Worm (Caenorhabditis elegans): ENCODE measurements around the gene rbr-2.
"Not testable (repeated sequence)": the region's sequence is repeated elsewhere in the genome, so short reads cannot be mapped to it uniquely, and the experiment has no call there.

The rbr-2 gene

DNA sequence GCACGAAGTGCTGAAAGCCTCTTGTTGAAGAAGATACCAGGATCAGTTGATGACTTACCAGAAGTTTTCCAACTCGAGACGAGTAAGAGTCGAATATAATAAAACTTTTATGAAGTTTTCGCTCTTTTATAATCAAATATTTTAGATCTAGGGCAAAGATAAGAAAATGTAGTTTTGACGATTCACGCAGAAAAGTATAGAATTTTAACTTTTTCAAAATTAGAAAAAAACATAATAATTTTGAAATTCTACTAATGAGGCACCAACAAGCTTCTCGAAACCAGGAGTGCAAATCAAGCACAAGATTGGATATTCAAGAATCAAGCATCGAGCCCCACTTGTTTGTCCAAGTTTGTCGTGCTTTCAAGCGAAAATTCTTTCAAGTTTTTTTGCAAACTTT, 28.9 kb downstream of the rbr-2 start, which contains the start of gene Y69E1A.1:
Y69E1A.1 (minus strand) TSS at position 101 of the 400 bp plus-strand sequence.
- TF ChIP-seq nhr-12 (tag; optimal IDR thresholded peaks at IDR 0.05): no peak

DNA sequence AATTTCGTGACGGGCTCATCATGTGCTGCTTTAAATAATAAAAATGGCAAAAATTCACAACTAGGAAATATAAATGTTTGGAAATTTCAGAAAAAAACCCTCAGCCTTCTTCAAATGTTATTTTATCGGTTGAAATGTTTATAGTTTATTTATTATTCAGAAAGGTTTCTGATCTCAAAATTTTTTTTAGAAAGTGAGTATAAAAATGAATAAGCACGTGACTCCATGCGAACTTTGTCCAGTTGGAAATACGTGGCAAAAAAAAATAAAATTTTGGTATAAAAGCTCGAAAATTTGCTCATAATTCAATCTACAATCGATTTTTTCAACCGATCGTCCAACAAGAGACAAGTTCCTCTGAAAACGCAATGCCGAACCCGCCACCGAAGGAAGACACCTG, 29.6 kb downstream of the rbr-2 start, which contains the start of gene nsph-3.1:
nsph-3.1 (plus strand) TSS at position 301 of the 400 bp plus-strand sequence.
- no peak for TF ChIP-seq R02D3.7 (tag; optimal IDR thresholded peaks at IDR 0.05)

ce11 chrIV:10950363-10951214, 30.7 kb downstream of the rbr-2 start:
- TF ChIP-seq ama-1 (optimal IDR thresholded peaks at IDR 0.05): no peak
- no peak for TF ChIP-seq mdl-1 (tag; optimal IDR thresholded peaks at IDR 0.05)
- TF ChIP-seq ceh-9 (tag; optimal IDR thresholded peaks at IDR 0.05): no peak
- TF ChIP-seq nhr-77 (tag; optimal IDR thresholded peaks at IDR 0.05): no peak
- TF ChIP-seq nhr-12 (tag; optimal IDR thresholded peaks at IDR 0.05): no peak
- peak; percentile 41 for TF ChIP-seq nhr-43 (tag; optimal IDR thresholded peaks at IDR 0.05; ENCODE audit: poor library complexity, severe bottlenecking)

DNA sequence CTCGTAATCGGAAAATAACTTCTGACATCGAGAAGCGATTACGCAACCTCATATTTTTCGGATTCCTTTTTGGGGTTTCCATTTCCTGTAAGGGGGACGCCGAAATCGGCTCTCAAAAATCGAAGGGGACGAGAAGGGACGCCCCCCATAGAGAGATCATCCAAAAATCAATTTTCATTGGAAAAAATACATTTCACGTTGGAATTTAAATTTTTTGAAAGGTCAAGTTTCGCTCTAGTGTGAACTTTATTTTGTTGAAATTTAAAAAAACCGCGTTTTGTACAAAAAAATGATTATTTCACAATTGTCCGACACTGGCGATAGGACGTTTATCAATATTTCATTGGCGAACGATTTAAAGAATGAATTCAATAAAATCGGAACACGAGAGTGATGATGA, 32.1 kb downstream of the rbr-2 start, which contains the start of gene Y69E1A.3:
Y69E1A.3 (plus strand) TSS at position 301 of the 400 bp plus-strand sequence.
- TF ChIP-seq lin-39 (tag; optimal IDR thresholded peaks at IDR 0.05) (no peak), nhr-11 (tag; optimal IDR thresholded peaks at IDR 0.05) (no peak), pqm-1 (tag; optimal IDR thresholded peaks at IDR 0.05) (no peak), nhr-28 (tag; optimal IDR thresholded peaks at IDR 0.05) (no peak), ceh-9 (tag; optimal IDR thresholded peaks at IDR 0.05) (no peak), fkh-2 (tag; optimal IDR thresholded peaks at IDR 0.05) (no peak)

DNA sequence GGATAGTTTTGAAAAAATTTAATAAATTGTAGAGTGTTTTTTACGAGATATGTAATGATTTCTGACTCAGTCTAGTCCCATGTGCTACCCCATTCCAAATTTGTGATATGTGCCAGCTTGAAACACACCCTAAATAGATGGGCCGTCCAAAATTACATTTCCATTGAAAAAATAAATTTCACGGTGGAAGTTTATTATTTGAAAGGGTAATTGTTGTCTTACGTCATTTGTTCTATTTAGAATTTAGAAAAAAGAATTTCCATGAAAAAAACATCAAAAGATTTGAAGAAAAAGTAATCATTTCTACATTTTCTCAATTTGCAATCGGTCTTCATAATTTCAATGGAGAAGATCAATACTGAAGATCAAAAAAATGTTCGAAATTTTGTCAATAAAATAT, 35.1 kb downstream of the rbr-2 start, which contains the start of gene Y69E1A.4:
Y69E1A.4 (plus strand) TSS at position 301 of the 400 bp plus-strand sequence.
- TF ChIP-seq nhr-28 (tag; optimal IDR thresholded peaks at IDR 0.05); mml-1 (tag; optimal IDR thresholded peaks at IDR 0.05); nfya-1 (tag; optimal IDR thresholded peaks at IDR 0.05; ENCODE audit: insufficient read depth): not testable (repeated sequence)

- TF ChIP-seq skn-1 (tag; optimal IDR thresholded peaks at IDR 0.05) (no peak), elt-3 (tag; optimal IDR thresholded peaks at IDR 0.05) (no peak), snpc-4 (tag; optimal IDR thresholded peaks at IDR 0.05) (no peak), mml-1 (tag; optimal IDR thresholded peaks at IDR 0.05) (no peak), elt-2 (tag; optimal IDR thresholded peaks at IDR 0.05) (no peak), hmg-11 (tag; optimal IDR thresholded peaks at IDR 0.05) (no peak), zag-1 (tag; optimal IDR thresholded peaks at IDR 0.05) (no peak), sea-2 (GFP tag; optimal IDR thresholded peaks at IDR 0.05) (no peak), nfya-1 (tag; optimal IDR thresholded peaks at IDR 0.05; ENCODE audit: insufficient read depth) (no peak), nhr-76 (tag; optimal IDR thresholded peaks at IDR 0.05) (no peak), nhr-43 (tag; optimal IDR thresholded peaks at IDR 0.05; ENCODE audit: poor library complexity, severe bottlenecking) (no peak)
These were observed 37.8 kb downstream of the rbr-2 start, which contains the start of gene Y69E1A.5 for ce11 chrIV:10957583-10958229. Gene Y69E1A.5, minus strand, starts transcription at chrIV:10957655.

DNA sequence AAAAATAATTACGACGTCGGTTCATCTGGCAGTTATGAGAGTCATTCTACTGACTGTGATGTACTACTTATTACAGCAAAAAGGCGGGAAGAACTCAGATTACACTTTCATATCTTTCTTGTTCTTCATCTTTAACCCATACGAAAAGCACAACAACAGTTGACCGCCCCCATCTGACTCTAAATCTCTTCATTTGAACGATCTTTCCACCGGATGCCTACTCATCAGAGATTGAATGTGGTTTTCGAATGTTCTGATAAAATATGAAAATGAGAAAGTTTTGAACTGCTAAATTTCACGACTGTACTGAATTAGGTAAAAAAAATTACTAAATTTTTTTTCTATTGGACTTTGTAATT, 38.3 kb downstream of the rbr-2 start, which contains the start of gene sri-19:
sri-19 (plus strand) TSS at position 143 of the 359 bp plus-strand sequence.
- TF ChIP-seq nfya-1 (tag; optimal IDR thresholded peaks at IDR 0.05; ENCODE audit: insufficient read depth) (no peak), nhr-28 (tag; optimal IDR thresholded peaks at IDR 0.05) (no peak), nhr-67 (tag; optimal IDR thresholded peaks at IDR 0.05) (no peak), sea-2 (GFP tag; optimal IDR thresholded peaks at IDR 0.05) (no peak), tbx-2 (tag; optimal IDR thresholded peaks at IDR 0.05) (no peak), nhr-12 (tag; optimal IDR thresholded peaks at IDR 0.05) (no peak), nhr-76 (tag; optimal IDR thresholded peaks at IDR 0.05) (no peak), elt-1 (tag; optimal IDR thresholded peaks at IDR 0.05) (no peak), jun-1 (tag; optimal IDR thresholded peaks at IDR 0.05) (no peak), eor-1 (tag; optimal IDR thresholded peaks at IDR 0.05) (no peak), elt-3 (tag; optimal IDR thresholded peaks at IDR 0.05) (no peak), mml-1 (tag; optimal IDR thresholded peaks at IDR 0.05) (no peak), hmg-11 (tag; optimal IDR thresholded peaks at IDR 0.05) (no peak), egl-27 (tag; optimal IDR thresholded peaks at IDR 0.05) (no peak)

All from whole organism, L3 larva.